Worm (Caenorhabditis elegans) whole organism, late embryonic: Measurements from ENCODE around the gene ndub-2.

Experiments
- C08G9.2 ChIP-seq: sonication (generic microtip); optimal IDR thresholded peaks from 2 replicates; lab custom pipeline; 2016; ENCODE audit warnings: mild to moderate bottlenecking, missing genetic modification characterization, moderate library complexity, missing compliant biosample characterization
- F13H6.1 ChIP-seq: sonication (generic microtip); optimal IDR thresholded peaks from 2 replicates; lab custom pipeline; 2016; ENCODE audit warnings: missing genetic modification characterization, missing compliant biosample characterization
- K02D7.2 ChIP-seq: sonication (generic microtip); optimal IDR thresholded peaks from 2 replicates; lab custom pipeline; 2017; ENCODE audit warnings: mild to moderate bottlenecking, missing genetic modification characterization, missing compliant biosample characterization
- K09A11.1 ChIP-seq: sonication (generic microtip); optimal IDR thresholded peaks from 2 replicates; lab custom pipeline; 2017; ENCODE audit warnings: antibody characterized with exemption, mild to moderate bottlenecking, missing genetic modification characterization, missing compliant biosample characterization; ENCODE audit not compliant: insufficient read depth
- T23F11.4 ChIP-seq: fragments of 200-800 bp; sonication (Bioruptor generic); optimal IDR thresholded peaks from 2 replicates; lab custom pipeline; 2018; ENCODE audit warnings: mild to moderate bottlenecking, missing genetic modification characterization, missing compliant biosample characterization
- ceh-14 ChIP-seq: sonication (generic microtip); optimal IDR thresholded peaks from 2 replicates; lab custom pipeline; 2016; ENCODE audit warnings: missing genotype, missing genetic modification characterization, missing compliant biosample characterization
- ceh-18 ChIP-seq: sonication (generic microtip); optimal IDR thresholded peaks from 2 replicates; lab custom pipeline; 2016; ENCODE audit warnings: missing genetic modification characterization, missing compliant biosample characterization
- ceh-19 ChIP-seq: fragments of 200-800 bp; sonication (Bioruptor generic); optimal IDR thresholded peaks from 2 replicates; lab custom pipeline; 2018; ENCODE audit warnings: mild to moderate bottlenecking, missing genetic modification characterization, missing compliant biosample characterization
- ceh-24 ChIP-seq: sonication (generic microtip); optimal IDR thresholded peaks from 2 replicates; lab custom pipeline; 2016; ENCODE audit warnings: mild to moderate bottlenecking, missing genetic modification characterization, missing compliant biosample characterization
- ceh-31 ChIP-seq: sonication (generic microtip); optimal IDR thresholded peaks from 2 replicates; lab custom pipeline; 2016; ENCODE audit warnings: missing genetic modification characterization, missing compliant biosample characterization
- ceh-48 ChIP-seq: sonication (generic microtip); optimal IDR thresholded peaks from 2 replicates; lab custom pipeline; 2016; ENCODE audit warnings: missing genetic modification characterization, inconsistent platforms, missing compliant biosample characterization
- ceh-9 ChIP-seq: sonication (generic microtip); optimal IDR thresholded peaks from 2 replicates; lab custom pipeline; 2016; ENCODE audit warnings: mild to moderate bottlenecking, missing genetic modification characterization, inconsistent platforms, missing compliant biosample characterization
- che-1 ChIP-seq: sonication (generic microtip); optimal IDR thresholded peaks from 2 replicates; lab custom pipeline; 2016; ENCODE audit warnings: mild to moderate bottlenecking, missing genetic modification characterization, missing compliant biosample characterization
- dve-1 ChIP-seq: sonication (generic microtip); optimal IDR thresholded peaks from 2 replicates; lab custom pipeline; 2017; ENCODE audit warnings: antibody characterized with exemption, mild to moderate bottlenecking, missing genetic modification characterization, missing compliant biosample characterization
- elt-2 ChIP-seq: sonication (generic microtip); optimal IDR thresholded peaks from 2 replicates; lab custom pipeline; 2016; ENCODE audit warnings: missing genetic modification reagents, missing genetic modification characterization, missing compliant biosample characterization
- elt-4 ChIP-seq: sonication (generic microtip); optimal IDR thresholded peaks from 2 replicates; lab custom pipeline; 2016; ENCODE audit warnings: missing genetic modification characterization, missing compliant biosample characterization
- eyg-1 ChIP-seq: sonication (generic microtip); optimal IDR thresholded peaks from 2 replicates; lab custom pipeline; 2016; ENCODE audit warnings: missing genotype, missing genetic modification characterization, missing compliant biosample characterization
- gmeb-2 ChIP-seq: sonication (generic microtip); optimal IDR thresholded peaks from 2 replicates; lab custom pipeline; 2016; ENCODE audit warnings: missing genetic modification characterization, inconsistent platforms, missing compliant biosample characterization
- hlh-13 ChIP-seq: fragments of 200-800 bp; sonication (Bioruptor generic); optimal IDR thresholded peaks from 2 replicates; lab custom pipeline; 2018; ENCODE audit warnings: mild to moderate bottlenecking, missing genetic modification characterization, missing compliant biosample characterization
- hlh-8 ChIP-seq: sonication (generic microtip); optimal IDR thresholded peaks from 2 replicates; lab custom pipeline; 2016; ENCODE audit warnings: missing genotype, missing genetic modification characterization, missing compliant biosample characterization
- lim-6 ChIP-seq: sonication (generic microtip); optimal IDR thresholded peaks from 2 replicates; lab custom pipeline; 2016; ENCODE audit warnings: missing genetic modification characterization, missing compliant biosample characterization
- lin-11 ChIP-seq: fragments of 200-800 bp; sonication (Bioruptor generic); optimal IDR thresholded peaks from 2 replicates; lab custom pipeline; 2018; ENCODE audit warnings: mild to moderate bottlenecking, missing genetic modification characterization, missing compliant biosample characterization
- mec-3 ChIP-seq: sonication (generic microtip); optimal IDR thresholded peaks from 2 replicates; lab custom pipeline; 2016; ENCODE audit warnings: borderline replicate concordance, missing genetic modification characterization, missing compliant biosample characterization
- nfya-1 ChIP-seq: sonication (generic microtip); optimal IDR thresholded peaks from 2 replicates; lab custom pipeline; 2017; ENCODE audit warnings: missing genetic modification characterization, mild to moderate bottlenecking, missing compliant biosample characterization, antibody characterized with exemption, moderate library complexity
- nhr-232 ChIP-seq: sonication (generic microtip); optimal IDR thresholded peaks from 2 replicates; lab custom pipeline; 2016; ENCODE audit warnings: missing genetic modification characterization, missing compliant biosample characterization
- pag-3 ChIP-seq: sonication (generic microtip); optimal IDR thresholded peaks from 2 replicates; lab custom pipeline; 2016; ENCODE audit warnings: missing compliant biosample characterization, missing genetic modification characterization, borderline replicate concordance
- pha-2 ChIP-seq: sonication (generic microtip); optimal IDR thresholded peaks from 2 replicates; lab custom pipeline; 2017; ENCODE audit warnings: mild to moderate bottlenecking, missing genetic modification characterization, missing compliant biosample characterization
- pqm-1 ChIP-seq: sonication (generic microtip); optimal IDR thresholded peaks from 2 replicates; lab custom pipeline; 2016; ENCODE audit warnings: missing genetic modification characterization, missing compliant biosample characterization
- sox-2 ChIP-seq: fragments of 200-800 bp; sonication (Bioruptor generic); IDR thresholded peaks from 2 replicates; pipeline ENCODE4 v1.3.6; 2022; ENCODE audit warnings: missing genetic modification reagents, missing genetic modification characterization, missing compliant biosample characterization
- syd-9 ChIP-seq: sonication (generic microtip); optimal IDR thresholded peaks from 2 replicates; lab custom pipeline; 2016; ENCODE audit warnings: mild to moderate bottlenecking, missing genetic modification characterization, moderate library complexity, missing compliant biosample characterization
- tbx-2 ChIP-seq: sonication (generic microtip); optimal IDR thresholded peaks from 2 replicates; lab custom pipeline; 2016; ENCODE audit warnings: missing genetic modification characterization, missing compliant biosample characterization
- tbx-7 ChIP-seq: sonication (generic microtip); optimal IDR thresholded peaks from 2 replicates; lab custom pipeline; 2016; ENCODE audit warnings: missing genotype, missing genetic modification characterization, missing compliant biosample characterization
- ttx-3 ChIP-seq: sonication (generic microtip); optimal IDR thresholded peaks from 2 replicates; lab custom pipeline; 2016; ENCODE audit warnings: missing genetic modification reagents, missing genetic modification characterization, missing compliant biosample characterization
- unc-3 ChIP-seq, 2 experiments: fragments of 200-800 bp in 1 of 2; sonication (Bioruptor generic) in 1 of 2; sonication (generic microtip) in 1 of 2; conservative IDR thresholded peaks in 1 of 2; optimal IDR thresholded peaks in 1 of 2; 2 replicates each; pipeline versions ENCODE4 v1.3.6 to Lab custom; 2016 to 2022; ENCODE audit warnings: missing compliant biosample characterization in 2 of 2, missing genetic modification characterization in 2 of 2, missing genetic modification reagents in 1 of 2
- unc-42 ChIP-seq: sonication (generic microtip); optimal IDR thresholded peaks from 2 replicates; lab custom pipeline; 2016; ENCODE audit warnings: missing genotype, missing genetic modification characterization, missing compliant biosample characterization
- zip-5 ChIP-seq: sonication (generic microtip); optimal IDR thresholded peaks from 2 replicates; lab custom pipeline; 2016; ENCODE audit warnings: missing genetic modification characterization, missing compliant biosample characterization

ndub-2 gene

ce11 chrII:9005067-9005466 lies 8.9 kb downstream of the ndub-2 start, which contains the start of gene F44G4.7:
Gene F44G4.7, minus strand, starts transcription at chrII:9005167.
- TF ChIP-seq ceh-14 (tag; lab: Kevin White, UChicago) (no peak), unc-3 (GFP tag; conservative IDR thresholded peaks at IDR 0.05; lab: Robert Waterston, UW) (no peak), unc-3 (tag; optimal IDR thresholded peaks at IDR 0.05; lab: Kevin White, UChicago) (no peak), che-1 (no peak)

ce11 chrII:9007741-9008140 lies 11.6 kb downstream of the ndub-2 start:
- TF ChIP-seq zip-5 (no peak), syd-9 (tag; lab: Kevin White, UChicago) (no peak), ceh-24 (tag; lab: Kevin White, UChicago) (no peak), K02D7.2 (tag; lab: Kevin White, UChicago) (no peak), hlh-8 (tag; lab: Kevin White, UChicago) (no peak), tbx-2 (no peak), F13H6.1 (tag; lab: Kevin White, UChicago) (no peak), ceh-48 (tag; lab: Kevin White, UChicago) (no peak), hlh-13 (no peak), ceh-9 (no peak), lin-11 (tag; lab: Kevin White, UChicago) (no peak), ttx-3 (tag; lab: Kevin White, UChicago) (no peak), elt-4 (tag; lab: Kevin White, UChicago) (no peak), pag-3 (tag; lab: Kevin White, UChicago) (no peak), gmeb-2 (no peak), ceh-18 (tag; lab: Kevin White, UChicago) (no peak), ceh-14 (tag; lab: Kevin White, UChicago) (no peak), pha-2 (tag; lab: Kevin White, UChicago) (no peak)
- TF ChIP-seq, all 69 proteins: peak for 0

- no peak for TF ChIP-seq ceh-48 (tag; lab: Kevin White, UChicago)
- TF ChIP-seq dve-1 (tag; lab: Kevin White, UChicago), result peak; percentile 15
- peak; percentile 98 for TF ChIP-seq elt-2 (tag; lab: Kevin White, UChicago)
Measured at ce11 chrII:9009976-9010702, 14.0 kb downstream of the ndub-2 start.

- peak; percentile 82 for TF ChIP-seq unc-42 (tag; lab: Kevin White, UChicago)
- no peak for TF ChIP-seq T23F11.4 (GFP tag; lab: Kevin White, UChicago)
- no peak for TF ChIP-seq pqm-1 (tag; lab: Kevin White, UChicago)
- no peak for TF ChIP-seq nhr-232 (tag; lab: Kevin White, UChicago)
- TF ChIP-seq lin-11 (tag; lab: Kevin White, UChicago), result no peak
- peak; percentile 17 for TF ChIP-seq ceh-31
- TF ChIP-seq ttx-3 (tag; lab: Kevin White, UChicago), result no peak
- TF ChIP-seq syd-9 (tag; lab: Kevin White, UChicago), result no peak
- TF ChIP-seq pag-3 (tag; lab: Kevin White, UChicago), result no peak
- no peak for TF ChIP-seq C08G9.2 (tag; lab: Kevin White, UChicago)
- TF ChIP-seq mec-3, result no peak
- TF ChIP-seq ceh-19, result peak; percentile 15
- no peak for TF ChIP-seq K09A11.1 (tag; lab: Kevin White, UChicago)
- no peak for TF ChIP-seq nfya-1 (tag; lab: Kevin White, UChicago)
- no peak for TF ChIP-seq F13H6.1 (tag; lab: Kevin White, UChicago)
- TF ChIP-seq tbx-7 (tag; lab: Kevin White, UChicago), result no peak
- no peak for TF ChIP-seq sox-2 (GFP tag; lab: Robert Waterston, UW)
- no peak for TF ChIP-seq ceh-24 (tag; lab: Kevin White, UChicago)
- no peak for TF ChIP-seq eyg-1 (tag; lab: Kevin White, UChicago)
- TF ChIP-seq lim-6 (tag; lab: Kevin White, UChicago), result no peak
- no peak for TF ChIP-seq K02D7.2 (tag; lab: Kevin White, UChicago)
Measured at ce11 chrII:9010708-9011107, 14.5 kb downstream of the ndub-2 start.
